Fruit fly (Drosophila melanogaster) whole organism, embryonic: ENCODE results near the gene CG7551.
A peak's percentile ranks its signal among the peaks of the same experiment; 100 is the strongest.

ENCODE experiments used
- Asciz ChIP-seq: fragments of 200-800 bp; sonication (Bioruptor generic); optimal IDR thresholded peaks from 2 replicates; lab custom pipeline; 2017; ENCODE audit warnings: missing biosample characterization, mild to moderate bottlenecking, missing genetic modification characterization, missing genetic modification reagents
- CG10267 ChIP-seq: fragments of 200-800 bp; sonication (Bioruptor generic); optimal IDR thresholded peaks from 2 replicates; lab custom pipeline; 2018; ENCODE audit warnings: missing biosample characterization, mild to moderate bottlenecking, missing genetic modification characterization, moderate library complexity
- CG10274 ChIP-seq: fragments of 200-800 bp; sonication (Bioruptor generic); optimal IDR thresholded peaks from 3 replicates; lab custom pipeline; 2017; ENCODE audit warnings: missing biosample characterization, mild to moderate bottlenecking, missing genetic modification characterization
- CG10543 ChIP-seq: fragments of 200-800 bp; sonication (Bioruptor generic); optimal IDR thresholded peaks from 3 replicates; lab custom pipeline; 2017; ENCODE audit warnings: missing biosample characterization, mild to moderate bottlenecking, missing genetic modification characterization, moderate library complexity
- CG10565 ChIP-seq: fragments of 200-800 bp; sonication (Bioruptor generic); optimal IDR thresholded peaks from 3 replicates; lab custom pipeline; 2016; ENCODE audit warnings: missing biosample characterization, mild to moderate bottlenecking, missing genetic modification characterization
- CG11695 ChIP-seq: fragments of 200-800 bp; sonication (Bioruptor generic); IDR thresholded peaks from 3 replicates; pipeline ENCODE4 v1.3.6; 2022; ENCODE audit warnings: missing biosample characterization, missing genetic modification characterization
- CG1233 ChIP-seq: fragments of 200-800 bp; sonication (Bioruptor generic); optimal IDR thresholded peaks from 4 replicates; lab custom pipeline; 2018; ENCODE audit warnings: missing biosample characterization, mild to moderate bottlenecking, missing genetic modification characterization
- CG12744 ChIP-seq: fragments of 200-800 bp; sonication (Bioruptor generic); optimal IDR thresholded peaks from 2 replicates; lab custom pipeline; 2016; ENCODE audit warnings: missing biosample characterization, missing genetic modification characterization
- CG13287 ChIP-seq: fragments of 200-800 bp; sonication (Bioruptor generic); IDR thresholded peaks from 2 replicates; pipeline ENCODE4 v1.3.6; 2022; ENCODE audit warnings: missing biosample characterization, missing genetic modification characterization; ENCODE audit not compliant: partially characterized antibody
- CG13424 ChIP-seq: fragments of 200-800 bp; sonication (Bioruptor generic); optimal IDR thresholded peaks from 2 replicates; lab custom pipeline; 2019; ENCODE audit warnings: missing biosample characterization, mild to moderate bottlenecking, missing genetic modification characterization, moderate library complexity
- CG15514 ChIP-seq: fragments of 200-800 bp; sonication (Bioruptor generic); optimal IDR thresholded peaks from 3 replicates; lab custom pipeline; 2017; ENCODE audit warnings: missing biosample characterization, missing genetic modification characterization, mild to moderate bottlenecking, moderate library complexity, missing genetic modification reagents
- CG17385 ChIP-seq: fragments of 200-800 bp; sonication (Bioruptor generic); optimal IDR thresholded peaks from 3 replicates; lab custom pipeline; 2018; ENCODE audit warnings: missing biosample characterization, mild to moderate bottlenecking, missing genetic modification characterization
- CG18599 ChIP-seq: fragments of 200-800 bp; sonication (Bioruptor generic); optimal IDR thresholded peaks from 3 replicates; lab custom pipeline; 2017; ENCODE audit warnings: missing biosample characterization, missing genetic modification characterization, mild to moderate bottlenecking, moderate library complexity, missing genetic modification reagents
- CG18764 ChIP-seq: fragments of 200-800 bp; sonication (Bioruptor generic); optimal IDR thresholded peaks from 3 replicates; lab custom pipeline; 2016; ENCODE audit warnings: missing biosample characterization, missing genetic modification characterization
- CG42726 ChIP-seq: fragments of 200-800 bp; sonication (Bioruptor generic); IDR thresholded peaks from 2 replicates; pipeline ENCODE4 v1.3.6; 2022; ENCODE audit warnings: missing biosample characterization, missing genetic modification characterization; ENCODE audit not compliant: partially characterized antibody
- CG43689 ChIP-seq: fragments of 200-800 bp; sonication (Bioruptor generic); IDR thresholded peaks from 2 replicates; pipeline ENCODE4 v1.3.6; 2022; ENCODE audit warnings: missing biosample characterization, missing genetic modification characterization
- CG4730 ChIP-seq: fragments of 200-800 bp; sonication (Bioruptor generic); IDR thresholded peaks from 2 replicates; pipeline ENCODE4 v1.3.6; 2022; ENCODE audit warnings: missing biosample characterization, missing genetic modification characterization
- CG5245 ChIP-seq: fragments of 200-800 bp; sonication (Bioruptor generic); optimal IDR thresholded peaks from 3 replicates; lab custom pipeline; 2016; ENCODE audit warnings: missing biosample characterization, missing genetic modification characterization
- CG6175 ChIP-seq: fragments of 200-800 bp; sonication (Bioruptor generic); IDR thresholded peaks from 3 replicates; pipeline ENCODE4 v1.3.6; 2022; ENCODE audit warnings: missing biosample characterization, missing genetic modification characterization
- CG7556 ChIP-seq: fragments of 200-800 bp; sonication (Bioruptor generic); optimal IDR thresholded peaks from 2 replicates; lab custom pipeline; 2017; ENCODE audit warnings: missing biosample characterization, mild to moderate bottlenecking, missing genetic modification characterization
- CG8765 ChIP-seq: fragments of 200-800 bp; sonication (Bioruptor generic); IDR thresholded peaks from 2 replicates; pipeline ENCODE4 v1.3.6; 2022; ENCODE audit warnings: missing biosample characterization, missing genetic modification characterization
- CTCF ChIP-seq: fragments of 200-800 bp; sonication (Bioruptor generic); optimal IDR thresholded peaks from 2 replicates; lab custom pipeline; 2017; ENCODE audit warnings: missing biosample characterization, mild to moderate bottlenecking, missing genetic modification characterization, moderate library complexity
- Dad ChIP-seq: fragments of 200-800 bp; sonication (Bioruptor generic); optimal IDR thresholded peaks from 3 replicates; lab custom pipeline; 2016; ENCODE audit warnings: missing biosample characterization, missing genetic modification characterization
- E2f2 ChIP-seq: fragments of 200-800 bp; sonication (Bioruptor generic); IDR thresholded peaks from 2 replicates; pipeline ENCODE4 v1.3.6; 2022; ENCODE audit warnings: missing biosample characterization, missing genetic modification characterization
- Elba2 ChIP-seq: fragments of 200-800 bp; sonication (Bioruptor generic); optimal IDR thresholded peaks from 3 replicates; lab custom pipeline; 2016; ENCODE audit warnings: missing biosample characterization, missing genetic modification characterization
- Fer3 ChIP-seq: fragments of 200-800 bp; sonication (Bioruptor generic); optimal IDR thresholded peaks from 2 replicates; lab custom pipeline; 2018; ENCODE audit warnings: missing biosample characterization, mild to moderate bottlenecking, missing genetic modification characterization, moderate library complexity
- Gsc ChIP-seq: fragments of 200-800 bp; sonication (Bioruptor generic); IDR thresholded peaks from 2 replicates; pipeline ENCODE4 v1.3.6; 2022; ENCODE audit warnings: missing biosample characterization, missing genetic modification characterization
- Hsf ChIP-seq: fragments of 200-800 bp; sonication (Bioruptor generic); optimal IDR thresholded peaks from 3 replicates; lab custom pipeline; 2016; ENCODE audit warnings: missing biosample characterization, missing genetic modification characterization
- Lhr ChIP-seq: fragments of 200-800 bp; sonication (Bioruptor generic); optimal IDR thresholded peaks from 3 replicates; lab custom pipeline; 2017; ENCODE audit warnings: mild to moderate bottlenecking, missing biosample characterization, missing genetic modification reagents, missing genetic modification characterization
- Max ChIP-seq: fragments of 200-800 bp; sonication (Bioruptor generic); optimal IDR thresholded peaks from 2 replicates; lab custom pipeline; 2016; ENCODE audit warnings: missing biosample characterization, mild to moderate bottlenecking, missing genetic modification characterization
- Opbp ChIP-seq: fragments of 200-800 bp; sonication (Bioruptor generic); IDR thresholded peaks from 3 replicates; pipeline ENCODE4 v1.3.6; 2022; ENCODE audit warnings: missing biosample characterization, missing genetic modification characterization; ENCODE audit not compliant: partially characterized antibody
- Stat92E ChIP-seq, 3 experiments: fragments of >200 bp in 2 of 3; fragments of 200-800 bp in 1 of 3; sonication (Bioruptor generic) in 1 of 3; optimal IDR thresholded peaks; 2 replicates each; lab custom pipeline; 2017 to 2019; ENCODE audit warnings: missing biosample characterization in 3 of 3, missing genetic modification characterization in 3 of 3, mild to moderate bottlenecking in 1 of 3, moderate library complexity in 1 of 3
- amos ChIP-seq: fragments of 200-800 bp; sonication (Bioruptor generic); IDR thresholded peaks from 2 replicates; pipeline ENCODE4 v1.3.6; 2022; ENCODE audit warnings: missing biosample characterization, missing genetic modification characterization; ENCODE audit not compliant: partially characterized antibody
- bcd ChIP-seq: fragments of 200-800 bp; sonication (Bioruptor generic); optimal IDR thresholded peaks from 2 replicates; lab custom pipeline; 2017; ENCODE audit warnings: missing biosample characterization, mild to moderate bottlenecking, missing genetic modification characterization
- br ChIP-seq: fragments of >200 bp; optimal IDR thresholded peaks from 2 replicates; lab custom pipeline; 2017
- dati ChIP-seq: fragments of 200-800 bp; sonication (Bioruptor generic); IDR thresholded peaks from 2 replicates; pipeline ENCODE4 v1.3.6; 2022; ENCODE audit warnings: missing biosample characterization, missing genetic modification characterization
- esg ChIP-seq: fragments of 200-800 bp; sonication (Bioruptor generic); conservative IDR thresholded peaks from 2 replicates; pipeline ENCODE4 v1.3.6; 2022; ENCODE audit warnings: missing biosample characterization, missing genetic modification characterization
- fru ChIP-seq: fragments of >200 bp; optimal IDR thresholded peaks from 2 replicates; lab custom pipeline; 2017
- fu2 ChIP-seq: fragments of 200-800 bp; sonication (Bioruptor generic); optimal IDR thresholded peaks from 2 replicates; lab custom pipeline; 2016; ENCODE audit warnings: missing biosample characterization, missing genetic modification characterization
- kah ChIP-seq: fragments of 200-800 bp; sonication (Bioruptor generic); optimal IDR thresholded peaks from 2 replicates; lab custom pipeline; 2018; ENCODE audit warnings: missing biosample characterization, mild to moderate bottlenecking, missing genetic modification characterization
- lbe ChIP-seq: fragments of 200-800 bp; sonication (Bioruptor generic); optimal IDR thresholded peaks from 2 replicates; lab custom pipeline; 2016; ENCODE audit warnings: missing biosample characterization, mild to moderate bottlenecking, missing genetic modification characterization
- lilli ChIP-seq: fragments of 200-800 bp; sonication (Bioruptor generic); optimal IDR thresholded peaks from 3 replicates; lab custom pipeline; 2016; ENCODE audit warnings: missing biosample characterization, missing genetic modification characterization
- lola ChIP-seq, 3 experiments: fragments of >200 bp in 2 of 3; fragments of 200-800 bp in 1 of 3; sonication (Bioruptor generic) in 1 of 3; optimal IDR thresholded peaks; 2 replicates each; lab custom pipeline; 2017 to 2019; ENCODE audit warnings: missing biosample characterization in 3 of 3, missing genetic modification characterization in 3 of 3, mild to moderate bottlenecking in 1 of 3, moderate library complexity in 1 of 3
- maf-S ChIP-seq: fragments of 200-800 bp; sonication (Bioruptor generic); optimal IDR thresholded peaks from 2 replicates; lab custom pipeline; 2016; ENCODE audit warnings: missing biosample characterization, missing genetic modification characterization
- otp ChIP-seq: fragments of 200-800 bp; sonication (Bioruptor generic); IDR thresholded peaks from 3 replicates; pipeline ENCODE4, ENCODE4 v1.3.6; 2022; ENCODE audit warnings: missing biosample characterization, missing genetic modification characterization
- pum ChIP-seq: fragments of 200-800 bp; sonication (Bioruptor generic); optimal IDR thresholded peaks from 2 replicates; lab custom pipeline; 2016; ENCODE audit warnings: missing biosample characterization, missing genetic modification characterization
- ro ChIP-seq: fragments of 200-800 bp; sonication (Bioruptor generic); IDR thresholded peaks from 2 replicates; pipeline ENCODE4 v1.3.6; 2022; ENCODE audit warnings: missing biosample characterization, missing genetic modification characterization
- scrt ChIP-seq: fragments of 200-800 bp; sonication (Bioruptor generic); optimal IDR thresholded peaks from 2 replicates; lab custom pipeline; 2018; ENCODE audit warnings: missing biosample characterization, mild to moderate bottlenecking, missing genetic modification characterization, moderate library complexity
- seq ChIP-seq: fragments of 200-800 bp; sonication (Bioruptor generic); IDR thresholded peaks from 2 replicates; pipeline ENCODE4 v1.3.6; 2022; ENCODE audit warnings: missing biosample characterization, missing genetic modification characterization
- sna ChIP-seq: fragments of 200-800 bp; sonication (Bioruptor generic); IDR thresholded peaks from 2 replicates; pipeline ENCODE4 v1.3.6; 2022; ENCODE audit warnings: missing biosample characterization, missing genetic modification characterization; ENCODE audit not compliant: partially characterized antibody
- tup ChIP-seq: fragments of 200-800 bp; sonication (Bioruptor generic); optimal IDR thresholded peaks from 2 replicates; lab custom pipeline; 2016; ENCODE audit warnings: missing biosample characterization, mild to moderate bottlenecking, missing genetic modification characterization, moderate library complexity
- unc-4 ChIP-seq: fragments of 200-800 bp; sonication (Bioruptor generic); IDR thresholded peaks from 2 replicates; pipeline ENCODE4 v1.3.6; 2022; ENCODE audit warnings: missing biosample characterization, missing genetic modification characterization; ENCODE audit not compliant: partially characterized antibody

Gene CG7551

dm6 chr3L:11483135-11483534 is 24.8 kb downstream of the CG7551 start (continued):
- TF ChIP-seq CG4730 (GFP tag; lab: Robert Waterston, UW): no peak
- no peak for TF ChIP-seq Max (GFP tag; lab: Kevin White, UChicago)
- no peak for TF ChIP-seq otp (GFP tag; lab: Robert Waterston, UW)
- no peak for TF ChIP-seq br (lab: Kevin White, UChicago)
- TF ChIP-seq Dad (GFP tag; lab: Kevin White, UChicago): no peak
- no peak for TF ChIP-seq Opbp
- peak; percentile 30 for TF ChIP-seq lilli (GFP tag; lab: Kevin White, UChicago)
- no peak for TF ChIP-seq Gsc
- TF ChIP-seq Stat92E (GFP tag; optimal IDR thresholded peaks at IDR 0.05; lab: Kevin White, UChicago): no peak
- TF ChIP-seq fru (lab: Kevin White, UChicago): no peak
- no peak for TF ChIP-seq CG10274
- peak; percentile 30 for TF ChIP-seq CG18764
- TF ChIP-seq scrt (GFP tag; lab: Kevin White, UChicago): no peak
- TF ChIP-seq E2f2 (GFP tag; lab: Robert Waterston, UW): no peak
- TF ChIP-seq CG5245 (GFP tag; lab: Kevin White, UChicago): peak; percentile 47
- TF ChIP-seq CG10267 (tag; lab: Kevin White, UChicago): peak; percentile 8
- TF ChIP-seq Lhr (GFP tag; lab: Kevin White, UChicago): no peak
- peak; percentile 42 for TF ChIP-seq CG13424 (tag; lab: Kevin White, UChicago)
- TF ChIP-seq CG6175 (GFP tag; lab: Robert Waterston, UW): no peak
- TF ChIP-seq lola (GFP tag; optimal IDR thresholded peaks at IDR 0.05; lab: Kevin White, UChicago): peak in 1 of 3 experiments; percentile 29
- TF ChIP-seq seq (GFP tag; lab: Robert Waterston, UW): no peak
- TF ChIP-seq tup (GFP tag; lab: Kevin White, UChicago): no peak
- peak; percentile 39 for TF ChIP-seq bcd
- no peak for TF ChIP-seq Elba2 (GFP tag; lab: Kevin White, UChicago)
- no peak for TF ChIP-seq unc-4 (GFP tag; lab: Robert Waterston, UW)
- TF ChIP-seq lbe (GFP tag; lab: Kevin White, UChicago): no peak
- no peak for TF ChIP-seq amos (GFP tag; lab: Robert Waterston, UW)
- TF ChIP-seq CG1233 (GFP tag; lab: Kevin White, UChicago): peak; percentile 19
- peak; percentile 49 for TF ChIP-seq Hsf
- peak; percentile 17 for TF ChIP-seq CG15514 (GFP tag; lab: Kevin White, UChicago)
- TF ChIP-seq CG17385 (GFP tag; lab: Kevin White, UChicago): peak; percentile 27
- peak; percentile 64 for TF ChIP-seq CG7556 (GFP tag; lab: Kevin White, UChicago)
- TF ChIP-seq CG8765 (GFP tag; lab: Robert Waterston, UW): no peak
- TF ChIP-seq CG43689 (GFP tag; lab: Robert Waterston, UW): no peak
- no peak for TF ChIP-seq CG42726 (GFP tag; lab: Robert Waterston, UW)
- no peak for TF ChIP-seq fu2
- no peak for TF ChIP-seq CG12744
- TF ChIP-seq CG18599 (GFP tag; lab: Kevin White, UChicago): peak; percentile 56
- 0 out of 2 replicates have a peak, but pooled peaks have one; percentile 36 for TF ChIP-seq esg (GFP tag; lab: Robert Waterston, UW)
- no peak for TF ChIP-seq ro
- TF ChIP-seq CG10543: no peak
- no peak for TF ChIP-seq CG13287 (GFP tag; lab: Robert Waterston, UW)
- no peak for TF ChIP-seq dati (GFP tag; lab: Robert Waterston, UW)
- peak; percentile 2 for TF ChIP-seq Fer3
- no peak for TF ChIP-seq Asciz
- TF ChIP-seq sna: no peak
- peak; percentile 21 for TF ChIP-seq maf-S (GFP tag; lab: Kevin White, UChicago)
- no peak for TF ChIP-seq CTCF (GFP tag; lab: Kevin White, UChicago)
- peak; percentile 33 for TF ChIP-seq pum (GFP tag; lab: Kevin White, UChicago)
- no peak for TF ChIP-seq kah (GFP tag; lab: Kevin White, UChicago)
- no peak for TF ChIP-seq CG10565 (GFP tag; lab: Kevin White, UChicago)
- TF ChIP-seq CG11695 (GFP tag; lab: Robert Waterston, UW): 0 out of 3 replicates have a peak, but pooled peaks have one; percentile 37
